Fruit fly (Drosophila melanogaster) whole organism, wandering third instar larva: ENCODE data around the gene Creld.

Experiments
- Abd-B ChIP-seq: fragments of >200 bp; optimal IDR thresholded peaks from 2 replicates; lab custom pipeline; 2017; ENCODE audit warnings: missing biosample characterization, missing genetic modification characterization
- Jra ChIP-seq: sonication (Bioruptor generic); optimal IDR thresholded peaks from 2 replicates; lab custom pipeline; 2016; ENCODE audit warnings: missing biosample characterization, missing genetic modification characterization
- br ChIP-seq: fragments of 200-800 bp; sonication (Bioruptor generic); optimal IDR thresholded peaks from 2 replicates; lab custom pipeline; 2016; ENCODE audit warnings: missing biosample characterization, missing genetic modification characterization
- dl ChIP-seq, 2 experiments: fragments of 175-275, 200-275 bp in 1 of 2; fragments of 200-275 bp in 1 of 2; sonication (Bioruptor generic); optimal IDR thresholded peaks; lab custom pipeline; 2018; ENCODE audit warnings: mild to moderate bottlenecking in 2 of 2, missing biosample characterization in 2 of 2, missing genetic modification characterization in 2 of 2, moderate library complexity in 2 of 2; ENCODE audit not compliant: partially characterized antibody in 2 of 2, insufficient read depth in 1 of 2
- ey ChIP-seq: fragments of 200-800 bp; sonication (Bioruptor generic); optimal IDR thresholded peaks from 2 replicates; lab custom pipeline; 2016; ENCODE audit warnings: missing biosample characterization, missing genetic modification characterization
- foxo ChIP-seq, 2 experiments: fragments of 200-800 bp; sonication (Bioruptor generic); optimal IDR thresholded peaks; 2 replicates in 1 of 2; 3 replicates in 1 of 2; lab custom pipeline; 2016 to 2017; ENCODE audit warnings: missing biosample characterization in 2 of 2, missing genetic modification characterization in 2 of 2
- fru ChIP-seq: fragments of 200-800 bp; sonication (Bioruptor generic); optimal IDR thresholded peaks from 3 replicates; lab custom pipeline; 2016; ENCODE audit warnings: missing biosample characterization, mild to moderate bottlenecking, missing genetic modification characterization
- h ChIP-seq: fragments of 200-800 bp; sonication (Bioruptor generic); optimal IDR thresholded peaks from 3 replicates; lab custom pipeline; 2016; ENCODE audit warnings: missing biosample characterization, mild to moderate bottlenecking, missing genetic modification characterization
- psq ChIP-seq: fragments of 200-800 bp; sonication (Bioruptor generic); optimal IDR thresholded peaks from 3 replicates; lab custom pipeline; 2017; ENCODE audit warnings: missing biosample characterization, mild to moderate bottlenecking, missing genetic modification characterization, moderate library complexity
- sage ChIP-seq: fragments of 200-800 bp; sonication (Bioruptor generic); optimal IDR thresholded peaks from 2 replicates; lab custom pipeline; 2016; ENCODE audit warnings: missing biosample characterization, mild to moderate bottlenecking, missing genetic modification characterization
- usp ChIP-seq: fragments of >200 bp; optimal IDR thresholded peaks from 2 replicates; lab custom pipeline; 2017; ENCODE audit warnings: missing biosample characterization, missing genetic modification characterization

DNA sequence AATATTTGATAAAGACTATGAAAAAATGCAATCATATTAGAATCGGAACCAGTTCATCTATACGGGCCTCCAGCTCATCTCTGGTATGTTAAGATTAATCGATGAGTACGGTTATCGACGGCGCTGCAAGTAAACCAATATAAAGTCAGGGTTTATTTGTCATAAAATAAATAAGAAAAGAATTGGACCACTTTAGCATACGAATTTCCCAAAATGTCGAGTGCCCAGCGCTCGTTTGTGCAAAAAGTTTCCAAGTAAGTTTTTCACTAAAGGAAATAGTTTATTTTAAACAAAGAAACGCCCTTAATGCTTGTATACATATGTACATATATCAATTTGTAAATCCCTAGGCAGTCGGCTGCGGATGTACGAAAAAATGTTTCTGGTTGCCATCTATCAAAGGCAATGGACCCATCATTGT is 7.5 kb upstream of the Creld start, which contains the start of gene Zir:
- TF ChIP-seq fru (GFP tag; lab: Kevin White, UChicago) (no peak), h (GFP tag; lab: Kevin White, UChicago) (no peak), psq (GFP tag; lab: Kevin White, UChicago) (no peak), ey (GFP tag; lab: Kevin White, UChicago) (no peak), foxo (GFP tag; optimal IDR thresholded peaks at IDR 0.05; lab: Kevin White, UChicago) (no peak), br (GFP tag; lab: Kevin White, UChicago) (no peak), dl (GFP tag; optimal IDR thresholded peaks at IDR 0.05; lab: Kevin White, UChicago; ENCODE audit: insufficient read depth in 1 of 2, partially characterized antibody in 2 of 2) (no peak), Jra (GFP tag; lab: Kevin White, UChicago) (no peak), Abd-B (GFP tag; lab: Kevin White, UChicago) (no peak), sage (no peak), usp (GFP tag; lab: Kevin White, UChicago) (no peak)
